Fruit fly (Drosophila melanogaster) Kc167 (cell line): ENCODE measurements around the gene ppan.

ENCODE experiments used
- Myc ChIP-seq: fragments of >200 bp; optimal IDR thresholded peaks from 2 replicates; lab custom pipeline; 2017; ENCODE audit warnings: missing external identifiers
- Sin3A ChIP-seq: fragments of >200 bp; optimal IDR thresholded peaks from 2 replicates; lab custom pipeline; 2018; ENCODE audit warnings: missing external identifiers
- h ChIP-seq: fragments of >200 bp; optimal IDR thresholded peaks from 3 replicates; lab custom pipeline; 2018; ENCODE audit warnings: missing external identifiers
- psq ChIP-seq: fragments of >200 bp; optimal IDR thresholded peaks from 2 replicates; lab custom pipeline; 2017; ENCODE audit warnings: missing external identifiers
- ttk ChIP-seq: sonication (Bioruptor generic); optimal IDR thresholded peaks from 2 replicates; lab custom pipeline; 2017; ENCODE audit warnings: missing external identifiers

DNA sequence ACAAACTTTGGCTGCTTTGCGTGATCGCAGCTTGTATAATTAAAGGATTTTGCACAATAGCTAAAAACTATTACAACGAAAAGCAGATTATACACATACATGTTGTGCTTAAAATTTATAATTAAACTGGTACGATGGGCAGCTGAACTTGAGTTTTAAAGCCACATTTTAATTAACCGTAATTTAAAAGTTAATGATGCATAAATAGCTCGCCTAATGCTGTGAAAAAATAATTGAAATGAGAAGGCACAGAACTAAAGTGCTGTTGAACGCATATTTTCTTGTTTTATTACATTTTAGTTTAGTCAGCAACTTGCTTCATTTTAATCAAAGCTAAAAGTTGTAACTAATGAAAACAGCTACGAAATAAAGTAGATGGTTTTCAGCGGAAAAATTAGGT is 13.6 kb downstream of the ppan start, which contains the start of gene Obp93a:
- TF ChIP-seq psq (lab: Kevin White, UChicago) (no peak), ttk (lab: Kevin White, UChicago) (no peak), Sin3A (lab: Kevin White, UChicago) (no peak), Myc (lab: Kevin White, UChicago) (no peak), h (lab: Kevin White, UChicago) (no peak)
